Fruit fly (Drosophila melanogaster) whole organism, prepupa: Measurements from ENCODE around the gene Npc2b.
A peak's percentile ranks its signal among the peaks of the same experiment; 100 is the strongest.

ENCODE experiments used
- Blimp-1 ChIP-seq: fragments of 200-800 bp; sonication (Bioruptor generic); optimal IDR thresholded peaks from 3 replicates; lab custom pipeline; 2017; ENCODE audit warnings: missing biosample characterization, missing genetic modification characterization, mild to moderate bottlenecking, moderate library complexity, missing genetic modification reagents
- CG10631 ChIP-seq: fragments of 200-800 bp; sonication (Bioruptor generic); optimal IDR thresholded peaks from 2 replicates; lab custom pipeline; 2016; ENCODE audit warnings: missing biosample characterization, missing genetic modification characterization
- CG10669 ChIP-seq: fragments of 200-800 bp; sonication (Bioruptor generic); optimal IDR thresholded peaks from 3 replicates; lab custom pipeline; 2018; ENCODE audit warnings: missing biosample characterization, mild to moderate bottlenecking, missing genetic modification characterization, moderate library complexity
- CG11294 ChIP-seq: fragments of 200-800 bp; sonication (Bioruptor generic); IDR thresholded peaks from 2 replicates; pipeline ENCODE4 v1.3.6; 2022; ENCODE audit warnings: missing biosample characterization, missing genetic modification characterization
- CG11762 ChIP-seq: fragments of 200-800 bp; sonication (Bioruptor generic); optimal IDR thresholded peaks from 3 replicates; lab custom pipeline; 2016; ENCODE audit warnings: missing biosample characterization, missing genetic modification characterization; ENCODE audit not compliant: insufficient read depth
- CG11902 ChIP-seq: fragments of 200-800 bp; sonication (Bioruptor generic); optimal IDR thresholded peaks from 3 replicates; lab custom pipeline; 2016; ENCODE audit warnings: missing biosample characterization, missing genetic modification characterization
- CG1621 ChIP-seq: fragments of 200-800 bp; sonication (Bioruptor generic); optimal IDR thresholded peaks from 3 replicates; lab custom pipeline; 2018; ENCODE audit warnings: missing biosample characterization, mild to moderate bottlenecking, missing genetic modification characterization
- CG16779 ChIP-seq: fragments of 200-800 bp; sonication (Bioruptor generic); optimal IDR thresholded peaks from 3 replicates; lab custom pipeline; 2017; ENCODE audit warnings: missing biosample characterization, mild to moderate bottlenecking, missing genetic modification characterization
- CG31627 ChIP-seq: fragments of 200-800 bp; sonication (Bioruptor generic); optimal IDR thresholded peaks from 3 replicates; lab custom pipeline; 2016; ENCODE audit warnings: missing biosample characterization, missing genetic modification characterization
- CG34406 ChIP-seq: fragments of 200-800 bp; sonication (Bioruptor generic); optimal IDR thresholded peaks from 3 replicates; lab custom pipeline; 2016; ENCODE audit warnings: missing biosample characterization, missing genetic modification characterization
- CG3919 ChIP-seq: fragments of 200-800 bp; sonication (Bioruptor generic); optimal IDR thresholded peaks from 3 replicates; lab custom pipeline; 2016; ENCODE audit warnings: missing biosample characterization, missing genetic modification characterization
- CG4318 ChIP-seq: fragments of 200-800 bp; sonication (Bioruptor generic); optimal IDR thresholded peaks from 3 replicates; lab custom pipeline; 2017; ENCODE audit warnings: missing biosample characterization, mild to moderate bottlenecking, missing genetic modification characterization
- CG6276 ChIP-seq: fragments of 200-800 bp; sonication (Bioruptor generic); optimal IDR thresholded peaks from 2 replicates; lab custom pipeline; 2017; ENCODE audit warnings: missing biosample characterization, mild to moderate bottlenecking, missing genetic modification characterization
- CG6792 ChIP-seq: fragments of 200-800 bp; sonication (Bioruptor generic); optimal IDR thresholded peaks from 3 replicates; lab custom pipeline; 2016; ENCODE audit warnings: missing biosample characterization, missing genetic modification characterization
- CG7368 ChIP-seq: fragments of 200-800 bp; sonication (Bioruptor generic); optimal IDR thresholded peaks from 3 replicates; lab custom pipeline; 2016; ENCODE audit warnings: missing biosample characterization, missing genetic modification characterization
- CG8119 ChIP-seq: fragments of 200-800 bp; sonication (Bioruptor generic); IDR thresholded peaks from 3 replicates; pipeline ENCODE4 v1.3.6; 2022; ENCODE audit warnings: missing biosample characterization, missing genetic modification characterization
- CG8319 ChIP-seq: fragments of 200-800 bp; sonication (Bioruptor generic); optimal IDR thresholded peaks from 3 replicates; lab custom pipeline; 2016; ENCODE audit warnings: missing biosample characterization, missing genetic modification characterization
- CG8632 ChIP-seq: fragments of 200-800 bp; sonication (Bioruptor generic); optimal IDR thresholded peaks from 3 replicates; lab custom pipeline; 2016; ENCODE audit warnings: missing biosample characterization, missing genetic modification characterization
- CG9139 ChIP-seq: fragments of 200-800 bp; sonication (Bioruptor generic); optimal IDR thresholded peaks from 3 replicates; lab custom pipeline; 2017; ENCODE audit warnings: missing biosample characterization, mild to moderate bottlenecking, missing genetic modification characterization
- Eip75B ChIP-seq: fragments of 200-800 bp; sonication (Bioruptor generic); optimal IDR thresholded peaks from 3 replicates; lab custom pipeline; 2016; ENCODE audit warnings: missing biosample characterization, missing genetic modification characterization
- Eip78C ChIP-seq: fragments of 200-800 bp; sonication (Bioruptor generic); peaks from one replicate; lab custom pipeline; 2016; ENCODE audit warnings: missing biosample characterization, missing genetic modification characterization
- Eip93F ChIP-seq: fragments of 200-800 bp; sonication (Bioruptor generic); optimal IDR thresholded peaks from 2 replicates; lab custom pipeline; 2016; ENCODE audit warnings: missing biosample characterization, mild to moderate bottlenecking, missing genetic modification characterization
- Ets96B ChIP-seq: fragments of 200-800 bp; optimal IDR thresholded peaks from 2 replicates; lab custom pipeline; 2019; ENCODE audit warnings: missing biosample characterization, mild to moderate bottlenecking, missing genetic modification characterization, moderate library complexity
- Hr38 ChIP-seq: sonication (Bioruptor generic); optimal IDR thresholded peaks from 2 replicates; lab custom pipeline; 2016; ENCODE audit warnings: missing biosample characterization, missing genetic modification characterization
- Hr39 ChIP-seq: fragments of 200-800 bp; sonication (Bioruptor generic); optimal IDR thresholded peaks from 2 replicates; lab custom pipeline; 2016; ENCODE audit warnings: missing biosample characterization, missing genetic modification characterization
- Hr4 ChIP-seq: fragments of 200-800 bp; sonication (Bioruptor generic); optimal IDR thresholded peaks from 3 replicates; lab custom pipeline; 2016; ENCODE audit warnings: missing biosample characterization, missing genetic modification characterization
- Lpt ChIP-seq: fragments of 200-800 bp; sonication (Bioruptor generic); optimal IDR thresholded peaks from 3 replicates; lab custom pipeline; 2016; ENCODE audit warnings: missing biosample characterization, missing genetic modification characterization
- OdsH ChIP-seq: fragments of 200-800 bp; sonication (Bioruptor generic); optimal IDR thresholded peaks from 3 replicates; lab custom pipeline; 2016; ENCODE audit warnings: missing biosample characterization, missing genetic modification characterization
- Smox ChIP-seq: fragments of 200-800 bp; sonication (Bioruptor generic); optimal IDR thresholded peaks from 3 replicates; lab custom pipeline; 2016; ENCODE audit warnings: missing biosample characterization, missing genetic modification characterization
- Sox14 ChIP-seq: fragments of 200-800 bp; sonication (Bioruptor generic); optimal IDR thresholded peaks from 3 replicates; lab custom pipeline; 2016; ENCODE audit warnings: missing biosample characterization, missing genetic modification characterization
- Sox15 ChIP-seq: fragments of 200-800 bp; sonication (Bioruptor generic); optimal IDR thresholded peaks from 3 replicates; lab custom pipeline; 2016; ENCODE audit warnings: missing biosample characterization, missing genetic modification characterization
- acj6 ChIP-seq: fragments of 200-800 bp; sonication (Bioruptor generic); optimal IDR thresholded peaks from 3 replicates; lab custom pipeline; 2016; ENCODE audit warnings: missing biosample characterization, missing genetic modification characterization
- cyc ChIP-seq: fragments of 200-800 bp; sonication (Bioruptor generic); optimal IDR thresholded peaks from 3 replicates; lab custom pipeline; 2016; ENCODE audit warnings: missing biosample characterization, missing genetic modification characterization
- esn ChIP-seq: fragments of 200-800 bp; sonication (Bioruptor generic); optimal IDR thresholded peaks from 2 replicates; lab custom pipeline; 2016; ENCODE audit warnings: missing biosample characterization, mild to moderate bottlenecking, missing genetic modification characterization, moderate library complexity
- fkh ChIP-seq: fragments of 200-800 bp; sonication (Bioruptor generic); optimal IDR thresholded peaks from 3 replicates; lab custom pipeline; 2017; ENCODE audit warnings: missing biosample characterization, mild to moderate bottlenecking, missing genetic modification characterization, moderate library complexity
- net ChIP-seq: fragments of 200-800 bp; sonication (Bioruptor generic); optimal IDR thresholded peaks from 3 replicates; lab custom pipeline; 2016; ENCODE audit warnings: missing biosample characterization, missing genetic modification characterization
- pdm3 ChIP-seq: fragments of 200-800 bp; sonication (Bioruptor generic); optimal IDR thresholded peaks from 3 replicates; lab custom pipeline; 2016; ENCODE audit warnings: missing biosample characterization, missing genetic modification characterization
- spab ChIP-seq: fragments of 200-800 bp; sonication (Bioruptor generic); optimal IDR thresholded peaks from 2 replicates; lab custom pipeline; 2017; ENCODE audit warnings: missing biosample characterization, mild to moderate bottlenecking, missing genetic modification characterization, missing genetic modification reagents
- svp ChIP-seq: fragments of 200-800 bp; sonication (Bioruptor generic); peaks from one replicate; lab custom pipeline; 2016; ENCODE audit warnings: missing biosample characterization, missing genetic modification characterization

Gene Npc2b

DNA sequence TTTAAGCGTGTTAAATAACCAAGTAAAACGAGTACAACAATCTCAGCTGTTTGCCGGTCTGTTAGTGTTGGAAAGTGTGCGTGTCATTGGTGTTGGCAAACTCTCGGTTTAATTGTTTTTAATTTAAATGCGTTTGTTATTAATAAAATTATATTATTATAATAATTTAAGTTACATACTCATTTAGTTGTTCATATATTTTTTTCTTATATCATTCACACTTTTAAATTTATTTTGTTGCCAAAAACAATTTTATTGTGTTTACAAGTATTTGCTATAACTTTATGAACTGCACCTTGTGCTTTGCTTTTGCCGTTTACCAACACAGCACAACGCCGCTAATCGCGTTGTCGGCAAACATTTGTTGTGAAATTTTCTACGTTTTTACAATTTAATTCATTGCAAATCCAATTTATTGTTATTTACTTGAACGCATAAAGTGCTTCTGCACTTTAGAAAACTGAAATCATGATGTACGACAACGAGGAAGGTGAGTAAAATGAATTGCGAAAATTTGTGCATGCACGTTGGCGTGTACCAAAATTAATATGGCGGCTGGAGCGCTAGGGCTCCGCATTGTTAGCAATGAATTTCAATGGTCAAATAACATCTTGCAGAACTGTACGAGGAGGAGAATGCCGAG, 36.3 kb downstream of the Npc2b start, which contains the start of the genes 140up and Polr2B (continued):
- TF ChIP-seq CG6276: no peak
- peak; percentile 96 for TF ChIP-seq CG10631 (GFP tag; lab: Kevin White, UChicago)
- TF ChIP-seq Ets96B (tag; lab: Kevin White, UChicago): peak; percentile 88
- TF ChIP-seq net: peak; percentile 82
- peak; percentile 70 for TF ChIP-seq Blimp-1
- no peak for TF ChIP-seq CG9139 (GFP tag; lab: Kevin White, UChicago)
- TF ChIP-seq CG8319 (GFP tag; lab: Kevin White, UChicago): peak; percentile 87
- TF ChIP-seq Eip93F (GFP tag; lab: Kevin White, UChicago): peak; percentile 33
- peak; percentile 92 for TF ChIP-seq CG34406 (GFP tag; lab: Kevin White, UChicago)
- TF ChIP-seq CG16779: no peak
- TF ChIP-seq CG6792: peak; percentile 87
- TF ChIP-seq Sox14: peak; percentile 73
- TF ChIP-seq Hr39 (GFP tag; lab: Kevin White, UChicago): peak; percentile 87
- TF ChIP-seq CG31627 (GFP tag; lab: Kevin White, UChicago): peak; percentile 90
- TF ChIP-seq svp (GFP tag; lab: Kevin White, UChicago): peak; percentile 88
- TF ChIP-seq fkh: peak; percentile 83
- peak; percentile 79 for TF ChIP-seq Smox (GFP tag; lab: Kevin White, UChicago)
- peak; percentile 87 for TF ChIP-seq Sox15 (GFP tag; lab: Kevin White, UChicago)
- peak; percentile 84; the same call in 1 of the 2 replicates for TF ChIP-seq CG11294 (GFP tag; lab: Robert Waterston, UW)
- TF ChIP-seq CG7368 (GFP tag; lab: Kevin White, UChicago): peak; percentile 88
- peak; percentile 88 for TF ChIP-seq CG11902 (GFP tag; lab: Kevin White, UChicago)
- no peak for TF ChIP-seq spab (GFP tag; lab: Kevin White, UChicago)
- no peak for TF ChIP-seq Hr38 (GFP tag; lab: Kevin White, UChicago)
- peak; percentile 93 for TF ChIP-seq OdsH
- TF ChIP-seq CG8632 (GFP tag; lab: Kevin White, UChicago): peak; percentile 92
- peak; percentile 78 for TF ChIP-seq Eip75B (GFP tag; lab: Kevin White, UChicago)
- TF ChIP-seq CG10669 (GFP tag; lab: Kevin White, UChicago): peak; percentile 87
- TF ChIP-seq CG8119 (GFP tag; lab: Robert Waterston, UW): peak; percentile 83
- TF ChIP-seq Lpt: peak; percentile 73
- TF ChIP-seq Hr4: peak; percentile 78
- TF ChIP-seq CG4318 (GFP tag; lab: Kevin White, UChicago): peak; percentile 80
- TF ChIP-seq, all 60 proteins: peak for 54

dm6 chr3R:14131972-14132371, 42.7 kb downstream of the Npc2b start, which contains the start of gene CG14356:
Gene CG14356, minus strand, starts transcription at chr3R:14132072.
- no peak for TF ChIP-seq CG1621 (tag; lab: Kevin White, UChicago)
- no peak for TF ChIP-seq CG10631 (GFP tag; lab: Kevin White, UChicago)
- no peak for TF ChIP-seq Sox14
- TF ChIP-seq Hr4: no peak
- no peak for TF ChIP-seq CG3919 (GFP tag; lab: Kevin White, UChicago)
- TF ChIP-seq Eip78C: peak; percentile 41

DNA sequence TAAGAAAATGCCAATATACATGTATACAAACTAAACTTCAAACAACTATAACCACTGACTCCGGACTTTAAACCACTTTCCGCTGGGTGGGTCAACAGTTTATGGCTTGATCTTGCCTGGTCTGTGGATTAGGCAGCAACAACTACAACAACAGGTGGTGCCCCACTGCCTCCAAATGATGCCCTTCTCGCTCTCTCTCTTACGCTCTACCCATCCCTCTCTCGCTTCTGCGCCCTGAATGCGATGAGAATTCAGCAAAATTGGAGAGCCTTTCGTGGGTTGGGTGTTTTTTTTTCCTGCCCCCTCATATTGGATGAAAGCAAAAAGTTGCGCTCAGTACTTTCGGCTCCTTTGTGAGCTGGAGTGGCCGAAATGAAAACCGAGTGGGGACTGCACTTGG, 51.6 kb downstream of the Npc2b start:
- TF ChIP-seq CG11762 (GFP tag; lab: Kevin White, UChicago) (no peak), CG3919 (GFP tag; lab: Kevin White, UChicago) (no peak), Blimp-1 (no peak), cyc (GFP tag; lab: Kevin White, UChicago) (no peak), Hr38 (GFP tag; lab: Kevin White, UChicago) (no peak), Eip93F (GFP tag; lab: Kevin White, UChicago) (no peak), pdm3 (GFP tag; lab: Kevin White, UChicago) (no peak), esn (GFP tag; lab: Kevin White, UChicago) (no peak), acj6 (no peak)
